Fruit fly (Drosophila melanogaster) whole organism: ENCODE results near the gene CG14984.

ENCODE experiments used
- CG8478 ChIP-seq: fragments of >200 bp; optimal IDR thresholded peaks from 2 replicates; lab custom pipeline; 2018; ENCODE audit warnings: inconsistent platforms
- Dll ChIP-seq: fragments of >200 bp; optimal IDR thresholded peaks from 2 replicates; lab custom pipeline; 2017
- EcR ChIP-seq, 2 experiments: fragments of >200 bp; optimal IDR thresholded peaks; 2 replicates each; lab custom pipeline; 2017; ENCODE audit warnings: missing biosample characterization in 2 of 2, missing genetic modification characterization in 2 of 2, missing genetic modification reagents in 2 of 2
- pan ChIP-seq: fragments of >200 bp; optimal IDR thresholded peaks from 2 replicates; lab custom pipeline; 2017
- psq ChIP-seq: fragments of >200 bp; optimal IDR thresholded peaks from 2 replicates; lab custom pipeline; 2017
- usp ChIP-seq: fragments of >200 bp; optimal IDR thresholded peaks from 2 replicates; lab custom pipeline; 2017; ENCODE audit warnings: missing biosample characterization, missing genetic modification characterization, mixed read lengths

The CG14984 gene

DNA sequence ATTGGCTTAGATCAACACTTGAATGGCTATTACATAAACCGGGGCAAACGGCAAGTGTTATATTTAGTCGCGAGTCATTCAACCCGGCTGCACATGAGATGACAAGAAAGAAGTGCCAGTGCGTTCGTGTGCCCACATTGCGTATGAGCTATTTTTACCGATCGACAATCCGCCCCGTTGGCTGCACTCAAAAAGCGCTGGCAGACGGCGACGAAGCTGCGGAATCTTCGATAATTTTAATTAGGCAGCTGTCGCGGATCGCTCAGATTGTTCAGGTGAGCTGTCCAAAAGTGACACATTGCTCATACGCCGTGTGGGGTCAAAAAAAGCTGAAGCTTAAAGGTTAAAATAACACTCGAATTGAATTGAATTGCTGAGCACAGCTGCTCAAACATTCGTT, 18.2 kb downstream of the CG14984 start:
- TF ChIP-seq CG8478 (lab: Kevin White, UChicago) = no peak
- TF ChIP-seq Dll = no peak
- peak in 1 of 2 experiments; percentile 39 for TF ChIP-seq EcR (GFP tag; optimal IDR thresholded peaks at IDR 0.05; lab: Kevin White, UChicago)
- TF ChIP-seq usp (GFP tag; lab: Kevin White, UChicago) = no peak
- no peak for TF ChIP-seq pan
- no peak for TF ChIP-seq psq

dm6 chr3L:3933599-3933998, 18.8 kb downstream of the CG14984 start:
- no peak for TF ChIP-seq EcR (GFP tag; optimal IDR thresholded peaks at IDR 0.05; lab: Kevin White, UChicago)
- no peak for TF ChIP-seq pan
- no peak for TF ChIP-seq Dll
- TF ChIP-seq psq = no peak
- TF ChIP-seq usp (GFP tag; lab: Kevin White, UChicago) = no peak
- no peak for TF ChIP-seq CG8478 (lab: Kevin White, UChicago)

- TF ChIP-seq EcR (GFP tag; optimal IDR thresholded peaks at IDR 0.05; lab: Kevin White, UChicago) (no peak), pan (no peak), Dll (no peak), usp (GFP tag; lab: Kevin White, UChicago) (no peak), CG8478 (lab: Kevin White, UChicago) (no peak), psq (no peak)
Measured at dm6 chr3L:3932742-3933289, 19.5 kb downstream of the CG14984 start.

DNA sequence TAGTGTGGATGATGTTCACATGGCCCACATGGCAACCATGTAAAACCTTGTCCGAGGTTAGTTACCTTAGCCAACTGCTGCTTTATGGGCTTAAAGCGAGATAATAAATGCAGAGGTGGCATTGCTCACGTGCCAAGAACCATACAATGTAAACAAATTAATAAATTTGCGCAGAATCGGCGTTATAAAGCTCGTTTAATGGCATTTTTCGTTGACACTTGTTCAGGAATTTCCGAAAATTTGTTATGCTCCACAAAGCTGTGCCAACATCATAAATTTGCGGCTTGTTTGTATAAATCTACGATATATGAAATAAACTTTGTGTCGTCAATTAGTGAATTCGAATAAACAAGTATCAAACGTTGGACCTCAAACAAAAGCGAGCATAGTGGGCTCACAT, 20.6 kb downstream of the CG14984 start:
- TF ChIP-seq usp (GFP tag; lab: Kevin White, UChicago) (no peak), Dll (no peak), CG8478 (lab: Kevin White, UChicago) (no peak)

DNA sequence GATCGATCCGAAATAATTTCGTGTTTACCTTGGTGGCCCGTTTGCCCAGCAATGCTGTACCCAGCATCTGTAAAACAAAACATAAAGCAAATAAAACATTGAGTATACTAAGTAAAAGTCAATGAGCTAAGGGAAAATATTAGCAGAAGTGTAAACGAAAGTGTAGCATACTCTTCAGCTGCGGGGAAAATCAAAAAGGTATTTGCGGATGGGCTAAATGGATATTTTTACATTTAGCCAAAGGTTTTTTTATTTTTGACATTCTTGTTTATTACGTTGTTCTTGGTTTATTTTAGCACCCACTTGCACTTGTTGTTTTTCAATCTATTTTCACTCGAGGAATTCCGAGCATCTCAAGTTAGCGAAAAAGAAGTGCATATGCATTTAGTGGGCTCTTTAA, 21.4 kb downstream of the CG14984 start:
- TF ChIP-seq pan = no peak
- no peak for TF ChIP-seq Dll
- no peak for TF ChIP-seq EcR (GFP tag; optimal IDR thresholded peaks at IDR 0.05; lab: Kevin White, UChicago)
- no peak for TF ChIP-seq usp (GFP tag; lab: Kevin White, UChicago)
- no peak for TF ChIP-seq CG8478 (lab: Kevin White, UChicago)
- no peak for TF ChIP-seq psq

- no peak for TF ChIP-seq usp (GFP tag; lab: Kevin White, UChicago)
- TF ChIP-seq CG8478 (lab: Kevin White, UChicago) = no peak
- no peak for TF ChIP-seq Dll
- no peak for TF ChIP-seq pan
- no peak for TF ChIP-seq psq
- no peak for TF ChIP-seq EcR (GFP tag; optimal IDR thresholded peaks at IDR 0.05; lab: Kevin White, UChicago)
Measured at dm6 chr3L:3929968-3930767, 22.2 kb downstream of the CG14984 start.

- TF ChIP-seq pan = no peak
- TF ChIP-seq usp (GFP tag; lab: Kevin White, UChicago) = no peak
- TF ChIP-seq EcR (GFP tag; optimal IDR thresholded peaks at IDR 0.05; lab: Kevin White, UChicago) = no peak
- TF ChIP-seq CG8478 (lab: Kevin White, UChicago) = no peak
- no peak for TF ChIP-seq Dll
- no peak for TF ChIP-seq psq
Measured at dm6 chr3L:3928943-3929785, 23.2 kb downstream of the CG14984 start.

- TF ChIP-seq Dll = no peak
- no peak for TF ChIP-seq CG8478 (lab: Kevin White, UChicago)
- TF ChIP-seq usp (GFP tag; lab: Kevin White, UChicago) = no peak
- TF ChIP-seq pan = no peak
- TF ChIP-seq EcR (GFP tag; optimal IDR thresholded peaks at IDR 0.05; lab: Kevin White, UChicago) = no peak
- TF ChIP-seq psq = no peak
Measured at dm6 chr3L:3928205-3928942, 24.0 kb downstream of the CG14984 start.

DNA sequence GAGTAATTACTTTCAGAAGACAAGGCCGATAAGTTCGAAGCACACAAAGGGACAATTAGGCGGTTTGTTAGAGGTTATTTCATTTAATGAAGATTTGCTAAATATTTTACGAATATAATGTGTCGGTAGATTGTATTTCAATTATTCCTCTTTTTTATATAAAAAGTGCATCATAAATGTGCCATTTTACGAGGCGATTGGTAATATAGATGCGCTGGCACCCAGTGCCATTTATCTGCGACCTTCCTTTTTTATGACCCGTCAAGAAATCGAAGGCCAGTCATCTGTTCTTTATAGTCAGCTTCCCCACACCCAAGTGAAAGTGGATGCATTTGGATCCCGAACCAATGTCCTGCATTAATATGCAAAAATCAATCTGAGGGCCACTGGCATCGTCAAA, 24.9 kb downstream of the CG14984 start:
- TF ChIP-seq CG8478 (lab: Kevin White, UChicago) (no peak), usp (GFP tag; lab: Kevin White, UChicago) (no peak), Dll (no peak), EcR (GFP tag; optimal IDR thresholded peaks at IDR 0.05; lab: Kevin White, UChicago) (no peak), psq (no peak), pan (no peak)

DNA sequence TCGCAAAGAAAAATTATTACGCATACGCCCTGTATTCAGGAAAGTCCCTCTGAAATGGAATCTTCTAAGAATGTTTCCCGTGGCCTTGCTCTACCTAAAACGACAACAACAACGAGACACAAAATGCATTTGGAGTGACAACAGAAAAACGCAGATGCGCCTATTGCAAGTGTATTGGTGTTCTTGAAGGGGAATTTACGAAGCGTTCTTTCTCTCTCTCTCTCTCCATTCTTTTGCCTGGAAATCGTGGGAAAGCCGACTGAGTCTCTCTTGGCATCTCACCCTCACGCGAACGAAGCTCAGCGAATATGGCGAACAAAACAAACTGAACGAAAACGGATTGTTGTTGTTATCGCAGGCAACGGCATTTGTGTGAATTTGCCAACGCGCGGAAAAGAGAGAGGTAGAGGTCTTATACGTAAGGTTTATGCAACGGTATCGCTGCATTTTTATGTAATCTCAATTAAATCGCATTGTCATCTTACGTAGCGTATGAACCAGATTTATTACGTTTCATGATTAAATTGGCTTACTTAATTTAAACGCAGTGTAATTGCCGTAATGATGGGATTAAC, 26.1 kb downstream of the CG14984 start:
- TF ChIP-seq Dll (no peak), pan (peak; percentile 8)

dm6 chr3L:3925487-3925886, 26.9 kb downstream of the CG14984 start:
- no peak for TF ChIP-seq CG8478 (lab: Kevin White, UChicago)
- no peak for TF ChIP-seq EcR (GFP tag; optimal IDR thresholded peaks at IDR 0.05; lab: Kevin White, UChicago)
- no peak for TF ChIP-seq psq
- TF ChIP-seq Dll = no peak
- no peak for TF ChIP-seq usp (GFP tag; lab: Kevin White, UChicago)
- TF ChIP-seq pan = no peak
